Worm (Caenorhabditis elegans) whole organism, mixed stage, embryonic: Measurements from ENCODE around the gene rpl-33.

Source experiments
- M03D4.4 ChIP-seq: sonication (generic microtip); optimal IDR thresholded peaks from 2 replicates; lab custom pipeline; 2017; ENCODE audit warnings: mild to moderate bottlenecking, missing genetic modification characterization, missing compliant biosample characterization
- bed-3 ChIP-seq: fragments of 200-800 bp; sonication (Bioruptor generic); optimal IDR thresholded peaks from 3 replicates; lab custom pipeline; 2018; ENCODE audit warnings: mild to moderate bottlenecking, missing genetic modification characterization, moderate library complexity, missing compliant biosample characterization
- blmp-1 ChIP-seq: fragments of 150-350 bp; optimal IDR thresholded peaks from 2 replicates; lab custom pipeline; 2014; ENCODE audit warnings: missing biosample characterization, missing genetic modification characterization
- ceh-39 ChIP-seq: fragments of 150-350 bp; optimal IDR thresholded peaks from 2 replicates; lab custom pipeline; 2014; ENCODE audit warnings: missing biosample characterization, missing genetic modification characterization
- ceh-43 ChIP-seq: fragments of 200-800 bp; sonication (Bioruptor generic); optimal IDR thresholded peaks from 2 replicates; lab custom pipeline; 2018; ENCODE audit warnings: mild to moderate bottlenecking, missing genetic modification characterization, moderate library complexity, missing compliant biosample characterization
- ceh-83 ChIP-seq: fragments of 200-800 bp; sonication (Bioruptor generic); optimal IDR thresholded peaks from 2 replicates; lab custom pipeline; 2018; ENCODE audit warnings: mild to moderate bottlenecking, missing genetic modification characterization, missing compliant biosample characterization
- ces-1 ChIP-seq: fragments of 150-350 bp; optimal IDR thresholded peaks from 2 replicates; lab custom pipeline; 2014; ENCODE audit warnings: missing biosample characterization, missing genetic modification reagents, missing genetic modification characterization
- cnd-1 ChIP-seq: fragments of 200-800 bp; sonication (Bioruptor generic); optimal IDR thresholded peaks from 2 replicates; lab custom pipeline; 2018; ENCODE audit warnings: mild to moderate bottlenecking, missing genetic modification characterization, missing compliant biosample characterization
- drap-1 ChIP-seq: fragments of 200-800 bp; sonication (Bioruptor generic); optimal IDR thresholded peaks from 3 replicates; lab custom pipeline; 2018; ENCODE audit warnings: mild to moderate bottlenecking, missing genetic modification characterization, missing compliant biosample characterization
- elt-1 ChIP-seq: sonication (generic microtip); optimal IDR thresholded peaks from 2 replicates; lab custom pipeline; 2017; ENCODE audit warnings: missing genetic modification characterization, mild to moderate bottlenecking, missing compliant biosample characterization, antibody characterized with exemption, moderate library complexity, borderline replicate concordance; ENCODE audit not compliant: insufficient read depth
- elt-3 ChIP-seq: fragments of 150-350 bp; optimal IDR thresholded peaks from 2 replicates; lab custom pipeline; 2014; ENCODE audit warnings: missing biosample characterization, missing genetic modification characterization
- flh-1 ChIP-seq: fragments of 200-800 bp; sonication (Bioruptor generic); optimal IDR thresholded peaks from 2 replicates; lab custom pipeline; 2018; ENCODE audit warnings: mild to moderate bottlenecking, missing genetic modification characterization, moderate library complexity, missing compliant biosample characterization
- ham-2 ChIP-seq: fragments of 200-800 bp; sonication (Bioruptor generic); optimal IDR thresholded peaks from 2 replicates; lab custom pipeline; 2018; ENCODE audit warnings: mild to moderate bottlenecking, missing genetic modification characterization, missing compliant biosample characterization
- hlh-1 ChIP-seq: fragments of 150-350 bp; optimal IDR thresholded peaks from 2 replicates; lab custom pipeline; 2014; ENCODE audit warnings: missing biosample characterization, missing genetic modification reagents, missing genetic modification characterization
- lin-13 ChIP-seq: fragments of 150-350 bp; optimal IDR thresholded peaks from 2 replicates; lab custom pipeline; 2014; ENCODE audit warnings: missing biosample characterization, missing genetic modification characterization
- lin-32 ChIP-seq: fragments of 200-800 bp; sonication (Bioruptor generic); optimal IDR thresholded peaks from 2 replicates; lab custom pipeline; 2018; ENCODE audit warnings: mild to moderate bottlenecking, missing genetic modification characterization, missing compliant biosample characterization
- lsy-2 ChIP-seq: fragments of 150-350 bp; optimal IDR thresholded peaks from 2 replicates; lab custom pipeline; 2014; ENCODE audit warnings: missing biosample characterization, missing genetic modification characterization
- mab-5 ChIP-seq: fragments of 150-350 bp; optimal IDR thresholded peaks from 2 replicates; lab custom pipeline; 2014; ENCODE audit warnings: missing biosample characterization, missing genetic modification characterization
- mep-1 ChIP-seq: fragments of 150-350 bp; optimal IDR thresholded peaks from 2 replicates; lab custom pipeline; 2017; ENCODE audit warnings: missing biosample characterization, missing genetic modification reagents, missing genetic modification characterization, inconsistent platforms
- mls-2 ChIP-seq: sonication (generic microtip); optimal IDR thresholded peaks from 2 replicates; lab custom pipeline; 2016; ENCODE audit warnings: mild to moderate bottlenecking, missing genetic modification characterization, moderate library complexity, missing compliant biosample characterization
- nhr-12 ChIP-seq: fragments of 150-350 bp; optimal IDR thresholded peaks from 2 replicates; lab custom pipeline; 2014; ENCODE audit warnings: missing biosample characterization, missing genetic modification characterization
- nhr-2 ChIP-seq: fragments of 150-350 bp; optimal IDR thresholded peaks from 2 replicates; lab custom pipeline; 2014; ENCODE audit warnings: missing biosample characterization, missing genetic modification characterization
- nhr-237 ChIP-seq: fragments of 150-350 bp; optimal IDR thresholded peaks from 2 replicates; lab custom pipeline; 2014; ENCODE audit warnings: missing biosample characterization, missing genetic modification characterization
- nhr-28 ChIP-seq: fragments of 150-350 bp; optimal IDR thresholded peaks from 2 replicates; lab custom pipeline; 2014; ENCODE audit warnings: missing biosample characterization, missing genetic modification characterization
- nhr-76 ChIP-seq: sonication (generic microtip); optimal IDR thresholded peaks from 2 replicates; lab custom pipeline; 2017; ENCODE audit warnings: missing biosample characterization, missing genetic modification characterization
- pha-4 ChIP-seq: fragments of 150-350 bp; optimal IDR thresholded peaks from 2 replicates; lab custom pipeline; 2018; ENCODE audit warnings: missing biosample characterization, missing genetic modification reagents, missing genetic modification characterization
- sem-2 ChIP-seq: fragments of 200-800 bp; sonication (Bioruptor generic); optimal IDR thresholded peaks from 2 replicates; lab custom pipeline; 2018; ENCODE audit warnings: mild to moderate bottlenecking, missing genetic modification characterization, missing compliant biosample characterization
- snpc-4 ChIP-seq: fragments of 150-350 bp; optimal IDR thresholded peaks from 2 replicates; lab custom pipeline; 2014; ENCODE audit warnings: missing biosample characterization, missing genetic modification characterization
- sptf-1 ChIP-seq: sonication (generic microtip); optimal IDR thresholded peaks from 2 replicates; lab custom pipeline; 2017; ENCODE audit warnings: mild to moderate bottlenecking, missing genetic modification characterization, moderate library complexity, missing compliant biosample characterization
- tbx-8 ChIP-seq: fragments of 200-800 bp; sonication (Bioruptor generic); optimal IDR thresholded peaks from 2 replicates; lab custom pipeline; 2018; ENCODE audit warnings: mild to moderate bottlenecking, missing genetic modification characterization, moderate library complexity, missing compliant biosample characterization
- unc-120 ChIP-seq: sonication (generic microtip); optimal IDR thresholded peaks from 2 replicates; lab custom pipeline; 2017; ENCODE audit warnings: missing genetic modification characterization, missing compliant biosample characterization; ENCODE audit not compliant: poor library complexity, severe bottlenecking
- unc-39 ChIP-seq: fragments of 150-350 bp; optimal IDR thresholded peaks from 2 replicates; lab custom pipeline; 2014; ENCODE audit warnings: missing biosample characterization, missing genetic modification characterization
- unc-62 ChIP-seq: fragments of 150-350 bp; optimal IDR thresholded peaks from 2 replicates; lab custom pipeline; 2014; ENCODE audit warnings: missing biosample characterization, missing genetic modification reagents, missing genetic modification characterization
- zip-8 ChIP-seq: fragments of 150-350 bp; optimal IDR thresholded peaks from 2 replicates; lab custom pipeline; 2014; ENCODE audit warnings: missing biosample characterization, missing genetic modification characterization
- ztf-11 ChIP-seq: fragments of 150-350 bp; optimal IDR thresholded peaks from 2 replicates; lab custom pipeline; 2014; ENCODE audit warnings: missing biosample characterization, missing genetic modification characterization

The rpl-33 gene

ce11 chrII:7104794-7105613 lies at the start of gene rpl-33, which contains the start of gene farl-11:
Gene rpl-33 (plus strand): TSS chrII:7105563.
Gene farl-11 (minus strand): TSS chrII:7105035.
- peak; percentile 79 for TF ChIP-seq ceh-39 (tag; lab: Kevin White, UChicago)
- TF ChIP-seq unc-62, result peak; percentile 73
- TF ChIP-seq nhr-237 (tag; lab: Kevin White, UChicago), result peak; percentile 92
- peak; percentile 5 for TF ChIP-seq mls-2 (tag; lab: Kevin White, UChicago)
- TF ChIP-seq snpc-4, result no peak
- peak; percentile 98 for TF ChIP-seq lsy-2 (tag; lab: Kevin White, UChicago)
- TF ChIP-seq drap-1, result no peak
- TF ChIP-seq lin-13, result peak; percentile 63
- peak; percentile 4 for TF ChIP-seq unc-120
- no peak for TF ChIP-seq blmp-1
- TF ChIP-seq mep-1 (tag; lab: Kevin White, UChicago), result peak; percentile 88
- no peak for TF ChIP-seq lin-32 (GFP tag; lab: Kevin White, UChicago)
- no peak for TF ChIP-seq nhr-12
- TF ChIP-seq flh-1 (GFP tag; lab: Kevin White, UChicago), result no peak
- no peak for TF ChIP-seq tbx-8 (GFP tag; lab: Kevin White, UChicago)
- TF ChIP-seq cnd-1 (tag; lab: Kevin White, UChicago), result no peak
- no peak for TF ChIP-seq bed-3 (GFP tag; lab: Kevin White, UChicago)
- no peak for TF ChIP-seq elt-1
- TF ChIP-seq M03D4.4 (tag; lab: Kevin White, UChicago), result no peak
- TF ChIP-seq elt-3 (tag; lab: Kevin White, UChicago), result no peak
- no peak for TF ChIP-seq unc-39 (tag; lab: Kevin White, UChicago)
- no peak for TF ChIP-seq ham-2 (GFP tag; lab: Kevin White, UChicago)
- no peak for TF ChIP-seq nhr-28
- peak; percentile 33 for TF ChIP-seq sptf-1 (tag; lab: Kevin White, UChicago)
- TF ChIP-seq ceh-83 (GFP tag; lab: Kevin White, UChicago), result no peak
- no peak for TF ChIP-seq ceh-43 (GFP tag; lab: Kevin White, UChicago)
- peak; percentile 61 for TF ChIP-seq hlh-1 (tag; lab: Kevin White, UChicago)
- peak; percentile 76 for TF ChIP-seq ces-1 (GFP tag; lab: Kevin White, UChicago)
- TF ChIP-seq nhr-2, result no peak
- peak; percentile 81 for TF ChIP-seq pha-4 (tag; lab: Kevin White, UChicago)
- TF ChIP-seq nhr-76 (tag; lab: Kevin White, UChicago), result no peak
- TF ChIP-seq zip-8, result no peak
- TF ChIP-seq mab-5, result peak; percentile 41
- TF ChIP-seq ztf-11 (tag; lab: Kevin White, UChicago), result no peak
- TF ChIP-seq sem-2, result no peak

- TF ChIP-seq bed-3 (GFP tag; lab: Kevin White, UChicago), result no peak
These were observed 49.0 kb upstream of the rpl-33 start for ce11 chrII:7056328-7056727.

- TF ChIP-seq pha-4 (tag; lab: Kevin White, UChicago) (no peak), mep-1 (tag; lab: Kevin White, UChicago) (no peak), elt-3 (tag; lab: Kevin White, UChicago) (no peak), mls-2 (tag; lab: Kevin White, UChicago) (no peak), ceh-83 (GFP tag; lab: Kevin White, UChicago) (no peak), cnd-1 (tag; lab: Kevin White, UChicago) (no peak), mab-5 (no peak), snpc-4 (no peak), nhr-12 (no peak), ztf-11 (tag; lab: Kevin White, UChicago) (no peak), ceh-39 (tag; lab: Kevin White, UChicago) (no peak), ceh-43 (GFP tag; lab: Kevin White, UChicago) (no peak), hlh-1 (tag; lab: Kevin White, UChicago) (no peak), sptf-1 (tag; lab: Kevin White, UChicago) (no peak), lin-13 (no peak), flh-1 (GFP tag; lab: Kevin White, UChicago) (no peak), nhr-28 (no peak)
These were observed 47.5 kb upstream of the rpl-33 start, which contains the start of gene cth-2 for ce11 chrII:7057860-7058259. Gene cth-2 (minus strand): TSS chrII:7057960.
